Fruit fly (Drosophila melanogaster) whole organism, pupa: ENCODE results near the gene CG43679.

ENCODE experiments used
- CG10348 ChIP-seq: fragments of 200-800 bp; sonication (Bioruptor generic); IDR thresholded peaks from 2 replicates; pipeline ENCODE4 v1.3.6; 2022; ENCODE audit warnings: missing biosample characterization, missing genetic modification characterization
- CG12605 ChIP-seq: fragments of 200-800 bp; sonication (Bioruptor generic); IDR thresholded peaks from 2 replicates; pipeline ENCODE4 v1.3.6; 2022; ENCODE audit warnings: missing biosample characterization, missing genetic modification characterization
- CG17806 ChIP-seq: fragments of 200-800 bp; sonication (Bioruptor generic); optimal IDR thresholded peaks from 2 replicates; lab custom pipeline; 2018; ENCODE audit warnings: missing biosample characterization, mild to moderate bottlenecking, missing genetic modification characterization, moderate library complexity
- CG32121 ChIP-seq: fragments of 200-800 bp; sonication (Bioruptor generic); IDR thresholded peaks from 2 replicates; pipeline ENCODE4 v1.3.6; 2022; ENCODE audit warnings: missing biosample characterization, missing genetic modification characterization
- CG8159 ChIP-seq: fragments of 200-800 bp; sonication (Bioruptor generic); optimal IDR thresholded peaks from 3 replicates; lab custom pipeline; 2018; ENCODE audit warnings: missing biosample characterization, mild to moderate bottlenecking, missing genetic modification characterization, moderate library complexity
- CG8301 ChIP-seq: fragments of 200-800 bp; sonication (Bioruptor generic); optimal IDR thresholded peaks from 2 replicates; lab custom pipeline; 2018; ENCODE audit warnings: missing biosample characterization, mild to moderate bottlenecking, missing genetic modification characterization
- D1 ChIP-seq: fragments of 200-800 bp; sonication (Bioruptor generic); optimal IDR thresholded peaks from 2 replicates; lab custom pipeline; 2018; ENCODE audit warnings: missing biosample characterization, mild to moderate bottlenecking, missing genetic modification characterization, moderate library complexity
- EcR ChIP-seq: fragments of 200-800 bp; sonication (Bioruptor generic); optimal IDR thresholded peaks from 3 replicates; lab custom pipeline; 2019; ENCODE audit warnings: missing biosample characterization, missing genetic modification characterization, mild to moderate bottlenecking, moderate library complexity, missing genetic modification reagents
- Ets98B ChIP-seq: fragments of 200-800 bp; sonication (Bioruptor generic); IDR thresholded peaks from 2 replicates; pipeline ENCODE4 v1.3.6; 2022; ENCODE audit warnings: missing biosample characterization, missing genetic modification characterization
- Pif1A ChIP-seq: fragments of 200-800 bp; sonication (Bioruptor generic); optimal IDR thresholded peaks from 3 replicates; lab custom pipeline; 2016; ENCODE audit warnings: missing biosample characterization, missing genetic modification characterization
- Pif1B ChIP-seq: fragments of 200-800 bp; sonication (Bioruptor generic); optimal IDR thresholded peaks from 3 replicates; lab custom pipeline; 2016; ENCODE audit warnings: missing biosample characterization, missing genetic modification characterization
- fd96Ca ChIP-seq: fragments of 200-800 bp; sonication (Bioruptor generic); IDR thresholded peaks from 3 replicates; pipeline ENCODE4 v1.3.6; 2022; ENCODE audit warnings: missing biosample characterization, missing genetic modification characterization
- gl ChIP-seq: fragments of 200-800 bp; sonication (Bioruptor generic); optimal IDR thresholded peaks from 2 replicates; lab custom pipeline; 2018; ENCODE audit warnings: missing biosample characterization, mild to moderate bottlenecking, missing genetic modification characterization
- rn ChIP-seq: fragments of 200-800 bp; sonication (Bioruptor generic); IDR thresholded peaks from 2 replicates; pipeline ENCODE4 v1.3.6; 2022; ENCODE audit warnings: missing biosample characterization, missing genetic modification characterization

dm6 chr3L:15100983-15101382, 49.8 kb upstream of the CG43679 start:
- TF ChIP-seq EcR (GFP tag; lab: Kevin White, UChicago) (no peak), CG8301 (tag; lab: Kevin White, UChicago) (no peak), gl (tag; lab: Kevin White, UChicago) (no peak), fd96Ca (GFP tag; lab: Robert Waterston, UW) (no peak), Ets98B (GFP tag; lab: Robert Waterston, UW) (no peak), CG32121 (GFP tag; lab: Robert Waterston, UW) (no peak), rn (GFP tag; lab: Robert Waterston, UW) (no peak), CG17806 (tag; lab: Kevin White, UChicago) (no peak), Pif1A (GFP tag; lab: Kevin White, UChicago) (no peak), CG10348 (GFP tag; lab: Robert Waterston, UW) (no peak), CG12605 (GFP tag; lab: Robert Waterston, UW) (no peak), D1 (tag; lab: Kevin White, UChicago) (no peak), Pif1B (GFP tag; lab: Kevin White, UChicago) (no peak), CG8159 (tag; lab: Kevin White, UChicago) (no peak)
